Worm (Caenorhabditis elegans) whole organism, young adult: ENCODE results near the gene K02C4.3.

ENCODE experiments used
- B0261.1 ChIP-seq: sonication (generic microtip); optimal IDR thresholded peaks from 2 replicates; lab custom pipeline; 2016; ENCODE audit warnings: mild to moderate bottlenecking, missing genetic modification characterization, moderate library complexity, missing compliant biosample characterization
- hsf-1 ChIP-seq: fragments of 200-800 bp; sonication (Bioruptor generic); IDR thresholded peaks from 2 replicates; pipeline ENCODE4 v1.3.6; 2022; ENCODE audit warnings: missing genetic modification reagents, missing genetic modification characterization, missing compliant biosample characterization

ce11 chrII:8047264-8047663 is 39.4 kb downstream of the K02C4.3 start, which contains the start of gene apn-1:
- TF ChIP-seq hsf-1 (no peak), B0261.1 (no peak)
